Fruit fly (Drosophila melanogaster): ENCODE measurements around the gene CG5004.

Gene CG5004

DNA sequence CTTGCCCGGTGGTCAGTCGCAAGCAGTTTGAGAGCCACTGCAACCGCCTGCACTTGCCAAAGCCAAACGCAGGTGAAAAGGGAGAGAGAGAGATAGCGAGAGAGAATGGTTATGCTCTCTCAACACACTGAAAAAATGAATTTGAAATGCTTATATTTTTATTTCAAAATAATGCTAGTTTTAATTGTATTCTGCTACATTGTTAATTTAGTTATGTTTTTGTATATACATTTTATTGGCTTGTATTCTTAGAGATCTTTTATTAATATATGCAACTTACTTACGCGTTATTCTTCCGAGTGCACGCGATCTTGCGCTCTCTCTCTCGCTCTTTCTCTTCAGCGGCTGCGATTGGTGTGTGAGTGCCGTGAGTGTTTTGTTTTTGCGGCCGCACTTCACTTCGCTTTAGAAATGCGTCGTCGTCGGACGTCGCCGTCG lies 71.1 kb downstream of the CG5004 start (continued):
- TF ChIP-seq ttk (GFP tag; IDR thresholded peaks at IDR 0.05) (peak; percentile 99), Atf6 (GFP tag; IDR thresholded peaks at IDR 0.05) (peak; percentile 89), Deaf1 (tag; optimal IDR thresholded peaks at IDR 0.05) (peak; percentile 86), org-1 (GFP tag; optimal IDR thresholded peaks at IDR 0.05) (peak; percentile 79), Oli (tag; optimal IDR thresholded peaks at IDR 0.05) (peak; percentile 80), nerfin-1 (tag; optimal IDR thresholded peaks at IDR 0.05) (peak; percentile 97), CG12942 (GFP tag; optimal IDR thresholded peaks at IDR 0.05) (no peak), aop (GFP tag; IDR thresholded peaks at IDR 0.05) (no peak), NC2β (GFP tag; optimal IDR thresholded peaks at IDR 0.05) (no peak), CG8281 (tag; optimal IDR thresholded peaks at IDR 0.05) (peak; percentile 86), bigmax (GFP tag; optimal IDR thresholded peaks at IDR 0.05) (peak; percentile 70), ac (GFP tag; optimal IDR thresholded peaks at IDR 0.05) (no peak), CG11504 (tag; optimal IDR thresholded peaks at IDR 0.05) (peak; percentile 97), CG4854 (GFP tag; optimal IDR thresholded peaks at IDR 0.05) (peak; percentile 91), trem (tag; optimal IDR thresholded peaks at IDR 0.05) (peak; percentile 96), chn (GFP tag; optimal IDR thresholded peaks at IDR 0.05) (no peak), Meics (GFP tag; optimal IDR thresholded peaks at IDR 0.05) (peak; percentile 96), CG7357 (GFP tag; IDR thresholded peaks at IDR 0.05) (peak; percentile 95), CG4424 (GFP tag; optimal IDR thresholded peaks at IDR 0.05) (peak; percentile 98), dysf (GFP tag; IDR thresholded peaks at IDR 0.05) (peak; percentile 99), emc (GFP tag; optimal IDR thresholded peaks at IDR 0.05) (peak; percentile 81), gsb (GFP tag; IDR thresholded peaks at IDR 0.05) (peak; percentile 97), oc (tag; optimal IDR thresholded peaks at IDR 0.05) (no peak), br (optimal IDR thresholded peaks at IDR 0.05) (no peak), CG17802 (tag; optimal IDR thresholded peaks at IDR 0.05) (peak; percentile 81), CG30431 (GFP tag; optimal IDR thresholded peaks at IDR 0.05) (peak; percentile 26), gcm2 (GFP tag; optimal IDR thresholded peaks at IDR 0.05) (no peak), CG12104 (GFP tag; optimal IDR thresholded peaks at IDR 0.05) (peak; percentile 94), NFAT (GFP tag; IDR thresholded peaks at IDR 0.05) (peak; percentile 96), CG2120 (GFP tag; optimal IDR thresholded peaks at IDR 0.05) (no peak), CG8944 (GFP tag; optimal IDR thresholded peaks at IDR 0.05) (no peak), CG15073 (GFP tag; optimal IDR thresholded peaks at IDR 0.05) (no peak), ash1 (GFP tag; optimal IDR thresholded peaks at IDR 0.05) (peak; percentile 56), CG4730 (GFP tag; IDR thresholded peaks at IDR 0.05) (peak; percentile 99), CG17612 (GFP tag; IDR thresholded peaks at IDR 0.05) (peak; percentile 97)

dm6 chrX:17180523-17180922 lies 73.1 kb downstream of the CG5004 start:
- TF ChIP-seq CG1233 (GFP tag; optimal IDR thresholded peaks at IDR 0.05) (no peak), zfh2 (GFP tag; optimal IDR thresholded peaks at IDR 0.05) (no peak), CG15601 (tag; optimal IDR thresholded peaks at IDR 0.05) (no peak), ro (GFP tag; IDR thresholded peaks at IDR 0.05) (no peak), chinmo (GFP tag; IDR thresholded peaks at IDR 0.05; ENCODE audit: partially characterized antibody) (no peak), pum (GFP tag; optimal IDR thresholded peaks at IDR 0.05) (no peak), CG1602 (GFP tag; optimal IDR thresholded peaks at IDR 0.05) (no peak), CG7745 (tag; optimal IDR thresholded peaks at IDR 0.05) (no peak), E2f2 (GFP tag; IDR thresholded peaks at IDR 0.05) (no peak), Sry-β (GFP tag; optimal IDR thresholded peaks at IDR 0.05) (no peak), sd (tag; optimal IDR thresholded peaks at IDR 0.05) (peak; percentile 75), exex (tag; optimal IDR thresholded peaks at IDR 0.05) (peak; percentile 62)

Measured in whole organism, embryonic.